Worm (Caenorhabditis elegans) whole organism, L1 larva: ENCODE results near the gene sams-5.

Experiments
- F16B12.6 ChIP-seq: fragments of 150-350 bp; optimal IDR thresholded peaks from 2 replicates; lab custom pipeline; 2014; ENCODE audit warnings: missing biosample characterization, missing genetic modification characterization
- aha-1 ChIP-seq: fragments of 150-350 bp; optimal IDR thresholded peaks from 2 replicates; lab custom pipeline; 2014; ENCODE audit warnings: missing biosample characterization, missing genetic modification characterization
- ceh-8 ChIP-seq: fragments of 200-800 bp; sonication (Bioruptor generic); optimal IDR thresholded peaks from 2 replicates; lab custom pipeline; 2018; ENCODE audit warnings: mild to moderate bottlenecking, missing genetic modification characterization, moderate library complexity, missing compliant biosample characterization
- ceh-88 ChIP-seq: fragments of 200-800 bp; sonication (Bioruptor generic); IDR thresholded peaks from 2 replicates; pipeline ENCODE4 v1.3.6; 2022; ENCODE audit warnings: missing genetic modification characterization, missing compliant biosample characterization
- ces-1 ChIP-seq: fragments of 150-350 bp; optimal IDR thresholded peaks from 2 replicates; lab custom pipeline; 2014; ENCODE audit warnings: missing biosample characterization, missing genetic modification reagents, missing genetic modification characterization
- dpl-1 ChIP-seq, 3 experiments: fragments of 150-350 bp in 2 of 3; sonication (generic microtip) in 1 of 3; optimal IDR thresholded peaks; 2 replicates each; lab custom pipeline; 2014 to 2017; ENCODE audit warnings: missing biosample characterization in 3 of 3, missing genetic modification characterization in 3 of 3, missing genetic modification reagents in 3 of 3
- efl-1 ChIP-seq, 4 experiments: fragments of 150-350 bp; optimal IDR thresholded peaks in 3 of 4; peaks in 1 of 4; 1 replicate in 1 of 4; 2 replicates in 3 of 4; lab custom pipeline; 2014; ENCODE audit warnings: missing biosample characterization in 2 of 4, missing genetic modification characterization in 2 of 4, missing genetic modification reagents in 2 of 4
- egl-13 ChIP-seq: sonication (generic microtip); optimal IDR thresholded peaks from 2 replicates; lab custom pipeline; 2016; ENCODE audit warnings: missing genotype, missing genetic modification reagents, missing genetic modification characterization, missing compliant biosample characterization
- egl-27 ChIP-seq, 2 experiments: fragments of 150-350 bp in 1 of 2; sonication (generic microtip); optimal IDR thresholded peaks; 3 replicates each; lab custom pipeline; 2017 to 2018; ENCODE audit warnings: missing biosample characterization in 2 of 2, missing genetic modification characterization in 2 of 2, missing genetic modification reagents in 2 of 2
- elt-2 ChIP-seq: sonication (generic microtip); optimal IDR thresholded peaks from 2 replicates; lab custom pipeline; 2016; ENCODE audit warnings: missing genetic modification characterization, mild to moderate bottlenecking, inconsistent platforms, missing compliant biosample characterization, missing genetic modification reagents
- elt-3 ChIP-seq, 6 experiments: fragments of 150-350 bp in 1 of 6; sonication (generic microtip); optimal IDR thresholded peaks; 2 replicates each; lab custom pipeline; 2017 to 2018; ENCODE audit warnings: missing biosample characterization in 6 of 6, missing genetic modification characterization in 6 of 6, inconsistent platforms in 1 of 6
- grh-1 ChIP-seq: fragments of 200-800 bp; sonication (Bioruptor generic); IDR thresholded peaks from 2 replicates; pipeline ENCODE4 v1.3.6; 2022; ENCODE audit warnings: missing genetic modification reagents, missing genetic modification characterization, missing compliant biosample characterization
- hlh-4 ChIP-seq: sonication (generic microtip); optimal IDR thresholded peaks from 2 replicates; lab custom pipeline; 2016; ENCODE audit warnings: mild to moderate bottlenecking, missing genetic modification characterization, missing compliant biosample characterization
- irx-1 ChIP-seq: sonication (generic microtip); optimal IDR thresholded peaks from 2 replicates; lab custom pipeline; 2016; ENCODE audit warnings: missing genetic modification characterization, missing compliant biosample characterization
- lin-39 ChIP-seq: fragments of 150-350 bp; optimal IDR thresholded peaks from 2 replicates; lab custom pipeline; 2014; ENCODE audit warnings: missing biosample characterization, missing genetic modification reagents, missing genetic modification characterization
- lir-3 ChIP-seq: sonication (generic microtip); optimal IDR thresholded peaks from 2 replicates; lab custom pipeline; 2016; ENCODE audit warnings: mild to moderate bottlenecking, missing genetic modification characterization, moderate library complexity, missing compliant biosample characterization; ENCODE audit not compliant: poor library complexity
- lsy-2 ChIP-seq, 2 experiments: fragments of 150-350 bp; optimal IDR thresholded peaks; 2 replicates each; lab custom pipeline; 2014; ENCODE audit warnings: missing biosample characterization in 2 of 2, missing genetic modification characterization in 2 of 2
- mab-9 ChIP-seq: fragments of 200-800 bp; sonication (Bioruptor generic); IDR thresholded peaks from 2 replicates; pipeline ENCODE4 v1.3.6; 2022; ENCODE audit warnings: missing genetic modification reagents, missing genetic modification characterization, missing compliant biosample characterization
- mdl-1 ChIP-seq, 2 experiments: fragments of 150-350 bp; optimal IDR thresholded peaks; 2 replicates each; lab custom pipeline; 2014 to 2017; ENCODE audit warnings: missing biosample characterization in 2 of 2, missing genetic modification characterization in 2 of 2, inconsistent platforms in 1 of 2
- nhr-20 ChIP-seq: sonication (generic microtip); optimal IDR thresholded peaks from 2 replicates; lab custom pipeline; 2016; ENCODE audit warnings: mild to moderate bottlenecking, missing genetic modification characterization, missing compliant biosample characterization
- nhr-237 ChIP-seq: fragments of 150-350 bp; optimal IDR thresholded peaks from 2 replicates; lab custom pipeline; 2014; ENCODE audit warnings: missing biosample characterization, missing genetic modification characterization
- nhr-28 ChIP-seq: fragments of 150-350 bp; optimal IDR thresholded peaks from 2 replicates; lab custom pipeline; 2014; ENCODE audit warnings: missing biosample characterization, missing genetic modification characterization
- nhr-47 ChIP-seq: sonication (generic microtip); optimal IDR thresholded peaks from 2 replicates; lab custom pipeline; 2016; ENCODE audit warnings: mild to moderate bottlenecking, missing genetic modification characterization, moderate library complexity, missing compliant biosample characterization
- pag-3 ChIP-seq: sonication (generic microtip); optimal IDR thresholded peaks from 2 replicates; lab custom pipeline; 2017; ENCODE audit warnings: missing genetic modification characterization, mild to moderate bottlenecking, missing compliant biosample characterization, antibody characterized with exemption, borderline replicate concordance; ENCODE audit not compliant: insufficient read depth
- pqm-1 ChIP-seq: sonication (generic microtip); optimal IDR thresholded peaks from 3 replicates; lab custom pipeline; 2017; ENCODE audit warnings: missing biosample characterization, missing genetic modification characterization
- sox-4 ChIP-seq: sonication (generic microtip); optimal IDR thresholded peaks from 2 replicates; lab custom pipeline; 2016; ENCODE audit warnings: missing genetic modification characterization, missing compliant biosample characterization
- tlp-1 ChIP-seq: fragments of 150-350 bp; optimal IDR thresholded peaks from 2 replicates; lab custom pipeline; 2014; ENCODE audit warnings: missing biosample characterization, missing genetic modification characterization
- unc-130 ChIP-seq: fragments of 150-350 bp; optimal IDR thresholded peaks from 2 replicates; lab custom pipeline; 2017; ENCODE audit warnings: missing biosample characterization, missing genetic modification characterization, inconsistent platforms
- vab-15 ChIP-seq: sonication (generic microtip); optimal IDR thresholded peaks from 2 replicates; lab custom pipeline; 2017; ENCODE audit warnings: missing genotype, mild to moderate bottlenecking, missing genetic modification characterization, missing compliant biosample characterization
- zag-1 ChIP-seq: fragments of 150-350 bp; optimal IDR thresholded peaks from 2 replicates; lab custom pipeline; 2014; ENCODE audit warnings: missing biosample characterization, missing genetic modification characterization
- ztf-4 ChIP-seq: fragments of 150-350 bp; optimal IDR thresholded peaks from 2 replicates; lab custom pipeline; 2014; ENCODE audit warnings: missing biosample characterization, missing genetic modification characterization

The sams-5 gene

ce11 chrIV:6282143-6282542, 2.8 kb upstream of the sams-5 start, which contains the start of gene srv-32:
Gene srv-32, minus strand, starts transcription at chrIV:6282243.
- no peak for TF ChIP-seq elt-3 (tag; optimal IDR thresholded peaks at IDR 0.05; lab: Kevin White, UChicago)
- no peak for TF ChIP-seq hlh-4

DNA sequence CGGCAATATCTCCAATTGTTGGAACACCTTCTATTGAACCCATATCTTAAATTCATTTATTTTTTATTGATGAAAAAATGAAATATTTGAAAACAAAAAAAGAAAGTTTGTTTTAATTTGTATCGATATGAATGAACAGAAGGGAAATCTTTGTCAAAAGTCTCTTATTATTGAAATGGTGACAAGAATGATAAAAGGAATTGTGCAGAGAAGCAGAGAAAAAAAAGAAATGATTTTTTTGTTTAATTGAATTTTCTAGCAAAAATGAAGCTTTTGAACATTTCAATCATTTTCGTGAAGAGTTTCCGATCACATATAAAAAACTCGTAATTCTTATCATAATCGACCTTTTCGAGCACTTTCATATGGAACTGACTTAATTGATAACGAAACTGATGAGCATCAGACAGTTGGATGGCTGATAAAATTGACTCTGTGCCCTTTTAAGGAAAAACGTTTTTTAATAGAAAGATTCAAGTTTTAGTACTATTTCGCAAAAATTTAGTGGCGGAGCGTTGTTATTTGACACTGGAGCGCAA, 3.6 kb downstream of the sams-5 start, which contains the start of the genes aat-4 and T13A10.1:
aat-4 (minus strand) TSS at position 51 of the 539 bp plus-strand sequence.
T13A10.1 (plus strand) TSS at position 411 of the 539 bp plus-strand sequence.
- TF ChIP-seq dpl-1 (GFP tag; optimal IDR thresholded peaks at IDR 0.05; lab: Kevin White, UChicago) (no peak), ztf-4 (tag; lab: Kevin White, UChicago) (no peak), elt-2 (tag; lab: Kevin White, UChicago) (peak; percentile 55), nhr-28 (tag; lab: Kevin White, UChicago) (no peak), nhr-237 (tag; lab: Kevin White, UChicago) (no peak), ces-1 (GFP tag; lab: Kevin White, UChicago) (no peak), pqm-1 (tag; lab: Kevin White, UChicago) (peak; percentile 65), tlp-1 (tag; lab: Kevin White, UChicago) (peak; percentile 39), egl-27 (tag; optimal IDR thresholded peaks at IDR 0.05; lab: Kevin White, UChicago) (no peak), egl-13 (tag; lab: Kevin White, UChicago) (no peak), zag-1 (no peak), ceh-88 (no peak)

ce11 chrIV:6271923-6272322, 7.4 kb downstream of the sams-5 start, which contains the start of gene srv-31:
Gene srv-31, minus strand, starts transcription at chrIV:6272023.
- no peak for TF ChIP-seq ztf-4 (tag; lab: Kevin White, UChicago)
- TF ChIP-seq lin-39: no peak

- TF ChIP-seq mab-9 (GFP tag; lab: Robert Waterston, UW) (no peak), lir-3 (no peak), egl-27 (tag; optimal IDR thresholded peaks at IDR 0.05; lab: Kevin White, UChicago) (no peak), lin-39 (no peak), nhr-47 (tag; lab: Kevin White, UChicago) (no peak), irx-1 (tag; lab: Kevin White, UChicago) (no peak), unc-130 (tag; lab: Kevin White, UChicago) (no peak), ceh-8 (GFP tag; lab: Kevin White, UChicago) (no peak), nhr-20 (tag; lab: Kevin White, UChicago) (no peak), lsy-2 (tag; optimal IDR thresholded peaks at IDR 0.05; lab: Kevin White, UChicago) (no peak), grh-1 (GFP tag; lab: Robert Waterston, UW) (no peak), aha-1 (tag; lab: Kevin White, UChicago) (no peak), vab-15 (tag; lab: Kevin White, UChicago) (no peak)
- TF ChIP-seq, all 84 proteins: peak for 0
These were observed 10.0 kb downstream of the sams-5 start, which contains the start of gene srv-30 for ce11 chrIV:6269346-6269745. Gene srv-30, minus strand, starts transcription at chrIV:6269446.

ce11 chrIV:6266499-6266898, 12.8 kb downstream of the sams-5 start, which contains the start of gene srv-29:
Gene srv-29, minus strand, starts transcription at chrIV:6266599.
- TF ChIP-seq ceh-8 (GFP tag; lab: Kevin White, UChicago) (no peak), pag-3 (tag; lab: Kevin White, UChicago) (no peak), F16B12.6 (no peak), egl-27 (tag; optimal IDR thresholded peaks at IDR 0.05; lab: Kevin White, UChicago) (no peak), mdl-1 (tag; optimal IDR thresholded peaks at IDR 0.05; lab: Kevin White, UChicago) (no peak)

- TF ChIP-seq sox-4 (tag; lab: Kevin White, UChicago) (no peak), efl-1 (optimal IDR thresholded peaks at IDR 0.05; lab: Kevin White, UChicago) (no peak), efl-1 (GFP tag; optimal IDR thresholded peaks at IDR 0.05 in 1 of 2; lab: Kevin White, UChicago) (peak in 1 of 2 experiments; percentile 2)
These were observed 16.1 kb downstream of the sams-5 start, which contains the start of gene srv-28 for ce11 chrIV:6263244-6263643. Gene srv-28, minus strand, starts transcription at chrIV:6263344.
